Fruit fly (Drosophila melanogaster): Measurements from ENCODE around the gene mira.

Gene mira

dm6 chr3R:19889603-19890187 lies 45.2 kb downstream of the mira start (continued):
- TF ChIP-seq CG18599 (GFP tag; optimal IDR thresholded peaks at IDR 0.05): peak; percentile 89
- no peak for TF ChIP-seq Hey (tag; optimal IDR thresholded peaks at IDR 0.05)
- TF ChIP-seq Doc3 (GFP tag; IDR thresholded peaks at IDR 0.05; ENCODE audit: partially characterized antibody): no peak
- peak; percentile 61; the same call in 1 of the 3 replicates for TF ChIP-seq CG11456 (GFP tag; IDR thresholded peaks at IDR 0.05)
- no peak for TF ChIP-seq Optix (GFP tag; IDR thresholded peaks at IDR 0.05)
- TF ChIP-seq eyg (GFP tag; optimal IDR thresholded peaks at IDR 0.05): peak; percentile 15
- no peak for TF ChIP-seq CG42726 (GFP tag; IDR thresholded peaks at IDR 0.05; ENCODE audit: partially characterized antibody)
- no peak for TF ChIP-seq Lhr (GFP tag; optimal IDR thresholded peaks at IDR 0.05)
- TF ChIP-seq CG10431 (GFP tag; optimal IDR thresholded peaks at IDR 0.05): no peak
- no peak for TF ChIP-seq B-H1 (GFP tag; IDR thresholded peaks at IDR 0.05)
- peak; percentile 59 for TF ChIP-seq Xbp1 (GFP tag; optimal IDR thresholded peaks at IDR 0.05)
- peak; percentile 78 for TF ChIP-seq Dek (tag; optimal IDR thresholded peaks at IDR 0.05)
- peak; percentile 97 for TF ChIP-seq D19A (tag; optimal IDR thresholded peaks at IDR 0.05)
- TF ChIP-seq CG7839 (tag; optimal IDR thresholded peaks at IDR 0.05): peak; percentile 89
- TF ChIP-seq Vsx1 (GFP tag; optimal IDR thresholded peaks at IDR 0.05): peak; percentile 46
- no peak for TF ChIP-seq dati (GFP tag; IDR thresholded peaks at IDR 0.05)
- TF ChIP-seq Hr3 (GFP tag; optimal IDR thresholded peaks at IDR 0.05): peak; percentile 67
- TF ChIP-seq CG15696 (tag; optimal IDR thresholded peaks at IDR 0.05): peak; percentile 18
- TF ChIP-seq HmgD (GFP tag; optimal IDR thresholded peaks at IDR 0.05): no peak
- no peak for TF ChIP-seq Sry-δ (GFP tag; optimal IDR thresholded peaks at IDR 0.05)
- TF ChIP-seq klu (GFP tag; IDR thresholded peaks at IDR 0.05): no peak
- no peak for TF ChIP-seq pros (GFP tag; optimal IDR thresholded peaks at IDR 0.05)
- TF ChIP-seq Jarid2 (GFP tag; optimal IDR thresholded peaks at IDR 0.05): peak; percentile 58
- TF ChIP-seq sd (tag; optimal IDR thresholded peaks at IDR 0.05): peak; percentile 65
- peak; percentile 57 for TF ChIP-seq CG3847 (GFP tag; IDR thresholded peaks at IDR 0.05)
- TF ChIP-seq Nf-YA (GFP tag; IDR thresholded peaks at IDR 0.05): peak; percentile 22; the same call in 1 of the 2 replicates
- peak; percentile 31 for TF ChIP-seq nerfin-1 (tag; optimal IDR thresholded peaks at IDR 0.05)
- TF ChIP-seq CG17328 (GFP tag; IDR thresholded peaks at IDR 0.05): 0 out of 2 replicates have a peak, but pooled peaks have one; percentile 14
- no peak for TF ChIP-seq kni (GFP tag; optimal IDR thresholded peaks at IDR 0.05)
- peak; percentile 86 for TF ChIP-seq caup (GFP tag; optimal IDR thresholded peaks at IDR 0.05; ENCODE audit: severe bottlenecking)
- TF ChIP-seq MBD-R2 (GFP tag; IDR thresholded peaks at IDR 0.05): peak; percentile 36; the same call in 1 of the 2 replicates
- TF ChIP-seq CG8359 (GFP tag; optimal IDR thresholded peaks at IDR 0.05; ENCODE audit: borderline replicate concordance): peak; percentile 39
- no peak for TF ChIP-seq CG4282 (GFP tag; optimal IDR thresholded peaks at IDR 0.05)
- TF ChIP-seq Tbp (GFP tag; optimal IDR thresholded peaks at IDR 0.05): no peak
- peak; percentile 74 for TF ChIP-seq Rfx (GFP tag; IDR thresholded peaks at IDR 0.05)
- no peak for TF ChIP-seq CG9876 (GFP tag; optimal IDR thresholded peaks at IDR 0.05)
- peak; percentile 87 for TF ChIP-seq BtbVII (GFP tag; optimal IDR thresholded peaks at IDR 0.05)
- peak; percentile 3 for TF ChIP-seq CG2202 (tag; optimal IDR thresholded peaks at IDR 0.05)
- no peak for TF ChIP-seq Ets97D (GFP tag; optimal IDR thresholded peaks at IDR 0.05)
- peak; percentile 92 for TF ChIP-seq CG2678 (tag; optimal IDR thresholded peaks at IDR 0.05)
- 0 out of 3 replicates have a peak, but pooled peaks have one; percentile 35 for TF ChIP-seq CG11093 (GFP tag; IDR thresholded peaks at IDR 0.05)
- TF ChIP-seq az2 (GFP tag; optimal IDR thresholded peaks at IDR 0.05): peak; percentile 28
- peak; percentile 60 for TF ChIP-seq CG14014 (GFP tag; IDR thresholded peaks at IDR 0.05)
- no peak for TF ChIP-seq CG8089 (GFP tag; optimal IDR thresholded peaks at IDR 0.05)
- TF ChIP-seq Dip3 (GFP tag; optimal IDR thresholded peaks at IDR 0.05): peak; percentile 17
- TF ChIP-seq CG11247 (GFP tag; IDR thresholded peaks at IDR 0.05): peak; percentile 12; the same call in 1 of the 2 replicates
- 0 out of 2 replicates have a peak, but pooled peaks have one; percentile 6 for TF ChIP-seq sim (GFP tag; IDR thresholded peaks at IDR 0.05)
- TF ChIP-seq ttk (GFP tag; IDR thresholded peaks at IDR 0.05): no peak; the same call in 1 of the 2 replicates
- peak; percentile 47 for TF ChIP-seq CG16815 (GFP tag; optimal IDR thresholded peaks at IDR 0.05)
- 0 out of 2 replicates have a peak, but pooled peaks have one; percentile 7 for TF ChIP-seq CG32767 (GFP tag; IDR thresholded peaks at IDR 0.05)
